Worm (Caenorhabditis elegans) whole organism, L1 larva: ENCODE results near the gene C06C6.9.

ENCODE experiments used
- aly-2 ChIP-seq: fragments of 150-350 bp; optimal IDR thresholded peaks from 2 replicates; lab custom pipeline; 2014; ENCODE audit warnings: missing biosample characterization, missing genetic modification characterization
- ama-1 ChIP-seq: fragments of 150-350 bp; optimal IDR thresholded peaks from 2 replicates; lab custom pipeline; 2014
- egl-27 ChIP-seq, 2 experiments: fragments of 150-350 bp in 1 of 2; sonication (generic microtip); optimal IDR thresholded peaks; 3 replicates each; lab custom pipeline; 2017 to 2018; ENCODE audit warnings: missing biosample characterization in 2 of 2, missing genetic modification characterization in 2 of 2, missing genetic modification reagents in 2 of 2
- fos-1 ChIP-seq: fragments of 150-350 bp; optimal IDR thresholded peaks from 2 replicates; lab custom pipeline; 2014; ENCODE audit warnings: missing biosample characterization, missing genetic modification characterization
- lin-39 ChIP-seq: fragments of 150-350 bp; optimal IDR thresholded peaks from 2 replicates; lab custom pipeline; 2014; ENCODE audit warnings: missing biosample characterization, missing genetic modification reagents, missing genetic modification characterization
- nhr-19 ChIP-seq: fragments of 200-800 bp; sonication (Bioruptor generic); conservative IDR thresholded peaks from 2 replicates; pipeline ENCODE4 v1.3.6; 2022; ENCODE audit warnings: missing genetic modification characterization, missing compliant biosample characterization
- nhr-20 ChIP-seq: sonication (generic microtip); optimal IDR thresholded peaks from 2 replicates; lab custom pipeline; 2016; ENCODE audit warnings: mild to moderate bottlenecking, missing genetic modification characterization, missing compliant biosample characterization
- nhr-47 ChIP-seq: sonication (generic microtip); optimal IDR thresholded peaks from 2 replicates; lab custom pipeline; 2016; ENCODE audit warnings: mild to moderate bottlenecking, missing genetic modification characterization, moderate library complexity, missing compliant biosample characterization
- sptf-1 ChIP-seq: fragments of 150-350 bp; optimal IDR thresholded peaks from 2 replicates; lab custom pipeline; 2014; ENCODE audit warnings: missing biosample characterization, missing genetic modification characterization
- unc-130 ChIP-seq: fragments of 150-350 bp; optimal IDR thresholded peaks from 2 replicates; lab custom pipeline; 2017; ENCODE audit warnings: missing biosample characterization, missing genetic modification characterization, inconsistent platforms
- zag-1 ChIP-seq: fragments of 150-350 bp; optimal IDR thresholded peaks from 2 replicates; lab custom pipeline; 2014; ENCODE audit warnings: missing biosample characterization, missing genetic modification characterization

ce11 chrV:15978232-15978764, 18.3 kb downstream of the C06C6.9 start, which contains the start of gene oac-20:
- no peak for TF ChIP-seq aly-2 (tag; lab: Kevin White, UChicago)
- no peak for TF ChIP-seq ama-1 (lab: Kevin White, UChicago)
- TF ChIP-seq sptf-1 (tag; lab: Kevin White, UChicago): no peak
- no peak for TF ChIP-seq lin-39 (tag; lab: Kevin White, UChicago)
- no peak for TF ChIP-seq nhr-20 (tag; lab: Kevin White, UChicago)
- TF ChIP-seq fos-1 (tag; lab: Kevin White, UChicago): no peak
- TF ChIP-seq nhr-47: no peak
- no peak for TF ChIP-seq unc-130 (tag; lab: Kevin White, UChicago)
- no peak for TF ChIP-seq zag-1 (tag; lab: Kevin White, UChicago)
- no peak for TF ChIP-seq nhr-19 (GFP tag; lab: Robert Waterston, UW)
- no peak for TF ChIP-seq egl-27 (tag; optimal IDR thresholded peaks at IDR 0.05; lab: Kevin White, UChicago)
